Worm (Caenorhabditis elegans) whole organism, mixed stage, embryonic: ENCODE results near the gene srp-3.
A peak's percentile ranks its signal among the peaks of the same experiment; 100 is the strongest.

ENCODE experiments used
- M03D4.4 ChIP-seq: sonication (generic microtip); optimal IDR thresholded peaks from 2 replicates; lab custom pipeline; 2017; ENCODE audit warnings: mild to moderate bottlenecking, missing genetic modification characterization, missing compliant biosample characterization
- bed-3 ChIP-seq: fragments of 200-800 bp; sonication (Bioruptor generic); optimal IDR thresholded peaks from 3 replicates; lab custom pipeline; 2018; ENCODE audit warnings: mild to moderate bottlenecking, missing genetic modification characterization, moderate library complexity, missing compliant biosample characterization
- blmp-1 ChIP-seq: fragments of 150-350 bp; optimal IDR thresholded peaks from 2 replicates; lab custom pipeline; 2014; ENCODE audit warnings: missing biosample characterization, missing genetic modification characterization
- ceh-39 ChIP-seq: fragments of 150-350 bp; optimal IDR thresholded peaks from 2 replicates; lab custom pipeline; 2014; ENCODE audit warnings: missing biosample characterization, missing genetic modification characterization
- ceh-43 ChIP-seq: fragments of 200-800 bp; sonication (Bioruptor generic); optimal IDR thresholded peaks from 2 replicates; lab custom pipeline; 2018; ENCODE audit warnings: mild to moderate bottlenecking, missing genetic modification characterization, moderate library complexity, missing compliant biosample characterization
- ceh-83 ChIP-seq: fragments of 200-800 bp; sonication (Bioruptor generic); optimal IDR thresholded peaks from 2 replicates; lab custom pipeline; 2018; ENCODE audit warnings: mild to moderate bottlenecking, missing genetic modification characterization, missing compliant biosample characterization
- ces-1 ChIP-seq: fragments of 150-350 bp; optimal IDR thresholded peaks from 2 replicates; lab custom pipeline; 2014; ENCODE audit warnings: missing biosample characterization, missing genetic modification reagents, missing genetic modification characterization
- cnd-1 ChIP-seq: fragments of 200-800 bp; sonication (Bioruptor generic); optimal IDR thresholded peaks from 2 replicates; lab custom pipeline; 2018; ENCODE audit warnings: mild to moderate bottlenecking, missing genetic modification characterization, missing compliant biosample characterization
- drap-1 ChIP-seq: fragments of 200-800 bp; sonication (Bioruptor generic); optimal IDR thresholded peaks from 3 replicates; lab custom pipeline; 2018; ENCODE audit warnings: mild to moderate bottlenecking, missing genetic modification characterization, missing compliant biosample characterization
- flh-1 ChIP-seq: fragments of 200-800 bp; sonication (Bioruptor generic); optimal IDR thresholded peaks from 2 replicates; lab custom pipeline; 2018; ENCODE audit warnings: mild to moderate bottlenecking, missing genetic modification characterization, moderate library complexity, missing compliant biosample characterization
- ham-2 ChIP-seq: fragments of 200-800 bp; sonication (Bioruptor generic); optimal IDR thresholded peaks from 2 replicates; lab custom pipeline; 2018; ENCODE audit warnings: mild to moderate bottlenecking, missing genetic modification characterization, missing compliant biosample characterization
- hlh-1 ChIP-seq: fragments of 150-350 bp; optimal IDR thresholded peaks from 2 replicates; lab custom pipeline; 2014; ENCODE audit warnings: missing biosample characterization, missing genetic modification reagents, missing genetic modification characterization
- lin-13 ChIP-seq: fragments of 150-350 bp; optimal IDR thresholded peaks from 2 replicates; lab custom pipeline; 2014; ENCODE audit warnings: missing biosample characterization, missing genetic modification characterization
- lin-32 ChIP-seq: fragments of 200-800 bp; sonication (Bioruptor generic); optimal IDR thresholded peaks from 2 replicates; lab custom pipeline; 2018; ENCODE audit warnings: mild to moderate bottlenecking, missing genetic modification characterization, missing compliant biosample characterization
- lsy-2 ChIP-seq: fragments of 150-350 bp; optimal IDR thresholded peaks from 2 replicates; lab custom pipeline; 2014; ENCODE audit warnings: missing biosample characterization, missing genetic modification characterization
- mab-5 ChIP-seq: fragments of 150-350 bp; optimal IDR thresholded peaks from 2 replicates; lab custom pipeline; 2014; ENCODE audit warnings: missing biosample characterization, missing genetic modification characterization
- mep-1 ChIP-seq: fragments of 150-350 bp; optimal IDR thresholded peaks from 2 replicates; lab custom pipeline; 2017; ENCODE audit warnings: missing biosample characterization, missing genetic modification reagents, missing genetic modification characterization, inconsistent platforms
- mls-2 ChIP-seq: sonication (generic microtip); optimal IDR thresholded peaks from 2 replicates; lab custom pipeline; 2016; ENCODE audit warnings: mild to moderate bottlenecking, missing genetic modification characterization, moderate library complexity, missing compliant biosample characterization
- nhr-12 ChIP-seq: fragments of 150-350 bp; optimal IDR thresholded peaks from 2 replicates; lab custom pipeline; 2014; ENCODE audit warnings: missing biosample characterization, missing genetic modification characterization
- nhr-2 ChIP-seq: fragments of 150-350 bp; optimal IDR thresholded peaks from 2 replicates; lab custom pipeline; 2014; ENCODE audit warnings: missing biosample characterization, missing genetic modification characterization
- nhr-237 ChIP-seq: fragments of 150-350 bp; optimal IDR thresholded peaks from 2 replicates; lab custom pipeline; 2014; ENCODE audit warnings: missing biosample characterization, missing genetic modification characterization
- nhr-76 ChIP-seq: sonication (generic microtip); optimal IDR thresholded peaks from 2 replicates; lab custom pipeline; 2017; ENCODE audit warnings: missing biosample characterization, missing genetic modification characterization
- pha-4 ChIP-seq: fragments of 150-350 bp; optimal IDR thresholded peaks from 2 replicates; lab custom pipeline; 2018; ENCODE audit warnings: missing biosample characterization, missing genetic modification reagents, missing genetic modification characterization
- sem-2 ChIP-seq: fragments of 200-800 bp; sonication (Bioruptor generic); optimal IDR thresholded peaks from 2 replicates; lab custom pipeline; 2018; ENCODE audit warnings: mild to moderate bottlenecking, missing genetic modification characterization, missing compliant biosample characterization
- snpc-4 ChIP-seq: fragments of 150-350 bp; optimal IDR thresholded peaks from 2 replicates; lab custom pipeline; 2014; ENCODE audit warnings: missing biosample characterization, missing genetic modification characterization
- sptf-1 ChIP-seq: sonication (generic microtip); optimal IDR thresholded peaks from 2 replicates; lab custom pipeline; 2017; ENCODE audit warnings: mild to moderate bottlenecking, missing genetic modification characterization, moderate library complexity, missing compliant biosample characterization
- tbx-8 ChIP-seq: fragments of 200-800 bp; sonication (Bioruptor generic); optimal IDR thresholded peaks from 2 replicates; lab custom pipeline; 2018; ENCODE audit warnings: mild to moderate bottlenecking, missing genetic modification characterization, moderate library complexity, missing compliant biosample characterization
- unc-120 ChIP-seq: sonication (generic microtip); optimal IDR thresholded peaks from 2 replicates; lab custom pipeline; 2017; ENCODE audit warnings: missing genetic modification characterization, missing compliant biosample characterization; ENCODE audit not compliant: poor library complexity, severe bottlenecking
- unc-39 ChIP-seq: fragments of 150-350 bp; optimal IDR thresholded peaks from 2 replicates; lab custom pipeline; 2014; ENCODE audit warnings: missing biosample characterization, missing genetic modification characterization
- unc-62 ChIP-seq: fragments of 150-350 bp; optimal IDR thresholded peaks from 2 replicates; lab custom pipeline; 2014; ENCODE audit warnings: missing biosample characterization, missing genetic modification reagents, missing genetic modification characterization
- zip-8 ChIP-seq: fragments of 150-350 bp; optimal IDR thresholded peaks from 2 replicates; lab custom pipeline; 2014; ENCODE audit warnings: missing biosample characterization, missing genetic modification characterization

The srp-3 gene

DNA sequence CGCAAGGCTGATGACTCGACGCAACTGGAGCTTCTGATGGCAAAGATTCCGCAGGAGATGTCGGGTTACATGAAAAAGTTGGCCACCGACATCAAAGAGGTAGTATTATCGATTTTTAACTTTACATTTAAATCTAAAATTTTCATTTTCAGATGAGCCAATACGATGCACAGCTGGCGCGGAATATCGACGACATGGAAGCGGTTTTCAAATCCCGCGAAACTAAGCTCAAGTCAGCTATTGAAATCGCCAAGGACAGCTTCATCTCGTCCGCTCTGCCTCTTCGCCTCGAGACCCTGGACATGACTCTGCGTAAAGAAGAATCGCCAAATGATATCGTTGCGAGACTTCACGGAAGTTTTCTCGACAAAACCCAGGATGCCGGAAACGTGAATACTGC lies 39.0 kb upstream of the srp-3 start, which contains the start of gene T10B5.3:
T10B5.3 (minus strand) TSS at position 101 of the 400 bp plus-strand sequence.
- TF ChIP-seq lin-32 (GFP tag; lab: Kevin White, UChicago): no peak
- no peak for TF ChIP-seq flh-1

DNA sequence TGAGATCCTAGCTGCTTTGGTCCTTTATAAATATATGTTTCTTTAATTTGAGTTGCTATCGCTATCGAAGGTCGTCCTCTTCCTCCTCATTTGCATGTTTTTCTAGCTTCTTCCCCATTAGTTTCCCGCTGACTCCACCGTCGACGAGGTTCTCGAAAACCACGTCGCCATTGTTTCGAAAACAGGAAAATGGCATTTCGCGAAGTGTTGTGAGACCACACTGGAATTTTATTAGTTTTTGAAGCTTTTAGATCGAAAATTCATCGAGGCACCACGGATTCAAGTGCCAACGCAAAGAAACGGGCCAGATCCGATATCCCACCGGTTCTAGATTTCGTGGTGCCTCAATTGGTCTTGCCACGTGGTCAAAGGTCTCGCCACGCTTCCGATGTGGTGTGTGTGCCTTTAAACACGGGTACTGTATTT lies 38.1 kb upstream of the srp-3 start:
- TF ChIP-seq nhr-12 (tag; lab: Kevin White, UChicago): no peak
- TF ChIP-seq nhr-76 (tag; lab: Kevin White, UChicago): no peak

DNA sequence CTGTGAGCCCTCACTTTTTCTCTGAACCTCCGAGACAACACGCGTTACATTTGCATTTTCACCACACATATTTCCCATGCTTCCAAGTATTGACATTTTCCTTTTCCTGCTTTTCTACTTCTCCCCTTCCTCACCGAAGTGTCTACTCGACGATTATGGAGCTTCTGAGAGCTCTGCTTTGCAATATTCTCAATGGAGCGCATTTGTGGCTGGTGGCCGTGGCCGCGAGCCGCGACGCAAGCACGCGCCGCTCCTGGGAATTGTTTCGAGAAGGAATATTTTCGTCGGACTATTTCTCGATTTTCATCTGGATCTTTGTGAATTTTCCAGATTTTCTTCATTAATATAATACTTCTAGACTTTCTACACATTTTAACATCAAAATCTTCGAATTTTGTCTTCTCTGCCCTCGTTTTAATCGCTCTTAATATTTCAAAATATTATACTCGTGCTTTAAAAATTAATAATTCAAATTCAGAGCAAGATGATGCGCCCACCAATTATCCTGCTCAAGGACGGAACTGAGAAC lies 36.8 kb upstream of the srp-3 start, which contains the start of the genes T10B5.4 and cct-7:
T10B5.4 (minus strand) TSS at position 40 of the 529 bp plus-strand sequence.
cct-7 (plus strand) TSS at position 479 of the 529 bp plus-strand sequence.
- TF ChIP-seq snpc-4 (tag; lab: Kevin White, UChicago): no peak
- TF ChIP-seq pha-4 (tag; lab: Kevin White, UChicago): peak; percentile 86
- peak; percentile 65 for TF ChIP-seq unc-62
- peak; percentile 57 for TF ChIP-seq M03D4.4 (tag; lab: Kevin White, UChicago)
- TF ChIP-seq tbx-8 (GFP tag; lab: Kevin White, UChicago): no peak
- TF ChIP-seq ces-1 (GFP tag; lab: Kevin White, UChicago): peak; percentile 90
- peak; percentile 25 for TF ChIP-seq lin-32 (GFP tag; lab: Kevin White, UChicago)
- TF ChIP-seq bed-3 (GFP tag; lab: Kevin White, UChicago): no peak
- TF ChIP-seq ham-2: peak; percentile 34
- TF ChIP-seq drap-1 (GFP tag; lab: Kevin White, UChicago): peak; percentile 65
- peak; percentile 77 for TF ChIP-seq unc-120 (tag; lab: Kevin White, UChicago)
- peak; percentile 75 for TF ChIP-seq lsy-2 (tag; lab: Kevin White, UChicago)
- peak; percentile 97 for TF ChIP-seq mep-1 (tag; lab: Kevin White, UChicago)
- TF ChIP-seq unc-39: no peak
- TF ChIP-seq flh-1: no peak
- TF ChIP-seq mls-2 (tag; lab: Kevin White, UChicago): peak; percentile 72
- TF ChIP-seq nhr-237 (tag; lab: Kevin White, UChicago): peak; percentile 81
- TF ChIP-seq lin-13 (tag; lab: Kevin White, UChicago): peak; percentile 83
- TF ChIP-seq zip-8 (tag; lab: Kevin White, UChicago): no peak
- peak; percentile 73 for TF ChIP-seq sptf-1
- TF ChIP-seq cnd-1 (tag; lab: Kevin White, UChicago): peak; percentile 77
- peak; percentile 50 for TF ChIP-seq ceh-39 (tag; lab: Kevin White, UChicago)

DNA sequence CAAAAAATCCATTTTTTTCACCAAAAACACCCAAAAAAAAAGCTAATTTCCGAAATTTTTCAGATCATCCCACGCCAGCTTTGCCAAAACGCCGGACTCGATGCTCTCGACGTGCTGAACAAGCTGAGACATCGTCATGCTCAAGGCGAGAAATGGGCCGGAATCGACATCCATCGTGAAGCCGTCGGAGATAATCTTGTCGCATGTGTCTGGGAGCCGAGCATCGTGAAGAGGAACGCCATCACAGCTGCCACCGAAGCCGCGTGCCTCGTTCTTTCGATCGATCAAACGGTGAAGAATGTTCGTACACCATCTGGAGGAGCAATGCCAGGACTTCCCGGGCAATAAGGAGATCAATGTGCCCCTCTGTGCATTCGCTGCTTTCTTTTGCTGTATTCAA lies 33.8 kb upstream of the srp-3 start:
- TF ChIP-seq lsy-2 (tag; lab: Kevin White, UChicago) (no peak), zip-8 (tag; lab: Kevin White, UChicago) (no peak), hlh-1 (tag; lab: Kevin White, UChicago) (no peak), nhr-76 (tag; lab: Kevin White, UChicago) (no peak), ceh-83 (GFP tag; lab: Kevin White, UChicago) (no peak), ceh-43 (GFP tag; lab: Kevin White, UChicago) (no peak), snpc-4 (tag; lab: Kevin White, UChicago) (no peak), mab-5 (tag; lab: Kevin White, UChicago) (no peak), drap-1 (GFP tag; lab: Kevin White, UChicago) (no peak), blmp-1 (tag; lab: Kevin White, UChicago) (no peak), ces-1 (GFP tag; lab: Kevin White, UChicago) (no peak), nhr-12 (tag; lab: Kevin White, UChicago) (no peak), mls-2 (tag; lab: Kevin White, UChicago) (no peak), ham-2 (no peak), unc-120 (tag; lab: Kevin White, UChicago) (no peak), unc-62 (no peak), sem-2 (no peak), nhr-2 (tag; lab: Kevin White, UChicago) (no peak), pha-4 (tag; lab: Kevin White, UChicago) (no peak)

DNA sequence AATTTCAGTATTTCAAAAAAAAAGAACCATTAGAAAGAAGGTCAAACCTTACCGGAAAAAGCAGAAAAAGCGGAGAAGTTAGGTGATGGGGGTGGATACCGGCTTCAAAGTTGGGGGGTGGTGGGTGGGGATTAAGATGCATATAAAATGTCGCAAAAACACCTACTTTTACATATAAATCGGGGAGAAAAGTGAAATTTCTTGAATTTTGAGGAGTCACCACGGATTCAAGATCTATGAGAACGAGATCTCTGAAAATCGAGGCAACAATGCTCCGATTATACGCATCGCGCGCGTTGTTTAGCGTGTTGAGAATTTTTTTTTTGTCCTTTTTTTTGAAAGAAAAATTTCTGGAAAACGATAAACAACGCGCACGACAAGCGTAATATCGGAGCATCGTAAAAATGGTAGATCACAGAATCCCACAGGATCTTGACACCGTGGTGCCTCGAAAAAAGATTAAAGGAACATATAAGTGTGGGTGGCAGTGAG lies 33.1 kb upstream of the srp-3 start:
- TF ChIP-seq bed-3 (GFP tag; lab: Kevin White, UChicago) (peak; percentile 29), cnd-1 (tag; lab: Kevin White, UChicago) (no peak), snpc-4 (tag; lab: Kevin White, UChicago) (no peak), mls-2 (tag; lab: Kevin White, UChicago) (peak; percentile 59), nhr-237 (tag; lab: Kevin White, UChicago) (no peak), zip-8 (tag; lab: Kevin White, UChicago) (no peak), sptf-1 (peak; percentile 73), nhr-2 (tag; lab: Kevin White, UChicago) (peak; percentile 1), ceh-83 (GFP tag; lab: Kevin White, UChicago) (peak; percentile 49), sem-2 (peak; percentile 25)
